5 fruit fly cellular contexts compared by ENCODE assay signal in the genomic region with DNA sequence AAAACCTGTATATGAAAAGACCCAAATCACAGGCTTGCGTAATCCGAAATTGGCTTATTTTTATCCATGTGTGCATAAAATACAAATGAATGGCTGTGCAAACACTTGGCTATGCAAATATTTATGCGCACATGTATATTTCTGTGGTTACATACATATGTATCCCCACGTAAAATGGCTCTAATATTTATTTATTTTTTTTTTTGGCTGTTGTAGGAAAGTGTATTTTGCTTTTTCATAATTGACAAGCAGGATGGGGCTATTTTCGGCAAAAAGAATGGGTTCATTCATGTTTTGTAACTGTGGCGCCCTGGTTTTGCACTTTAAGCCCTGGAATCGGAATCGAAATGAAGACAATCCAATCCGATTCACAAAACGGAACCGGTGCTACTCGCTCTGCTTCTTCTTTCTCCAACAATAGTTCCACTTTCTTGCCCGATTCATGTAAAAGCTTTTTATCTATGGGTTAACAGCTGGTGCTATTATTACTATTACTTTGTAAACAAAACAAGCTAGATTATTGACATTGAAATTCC.
TF ChIP-seq lines count a peak whose summit lies in the region.

No protein-coding gene starts in this region.

TF ChIP-seq in whole organism, adult, 20 proteins besides CTCF, POLR2A, EP300 and RAD21 (continued from another document):
- TF ChIP-seq CG5204 (GFP tag; optimal IDR thresholded peaks at IDR 0.05; lab: Kevin White, UChicago) (peak; percentile 70), Hr96 (GFP tag; optimal IDR thresholded peaks at IDR 0.05; lab: Kevin White, UChicago) (no peak), kay (GFP tag; lab: Kevin White, UChicago; ENCODE audit: borderline replicate concordance) (peak; percentile 47)

TF ChIP-seq in whole organism, embryonic, 481 proteins besides CTCF, POLR2A, EP300 and RAD21 (continued from another document and continues in another):
- no peak for TF ChIP-seq Taf1 (GFP tag; IDR thresholded peaks at IDR 0.05; lab: Robert Waterston, UW)
- TF ChIP-seq ro (GFP tag; IDR thresholded peaks at IDR 0.05; lab: Robert Waterston, UW): 0 out of 2 replicates have a peak, but pooled peaks have one; percentile 8
- TF ChIP-seq HmgZ (tag; optimal IDR thresholded peaks at IDR 0.05; lab: Kevin White, UChicago): peak; percentile 53
- TF ChIP-seq eyg (GFP tag; optimal IDR thresholded peaks at IDR 0.05; lab: Kevin White, UChicago): peak; percentile 52
- TF ChIP-seq CG7786 (GFP tag; optimal IDR thresholded peaks at IDR 0.05; lab: Kevin White, UChicago): peak; percentile 66
- TF ChIP-seq Dad (GFP tag; optimal IDR thresholded peaks at IDR 0.05; lab: Kevin White, UChicago): peak; percentile 75
- TF ChIP-seq HLH4C (GFP tag; IDR thresholded peaks at IDR 0.05; lab: Robert Waterston, UW; ENCODE audit: partially characterized antibody): no peak
- peak; percentile 12 for TF ChIP-seq MTF-1 (GFP tag; optimal IDR thresholded peaks at IDR 0.05; lab: Kevin White, UChicago; ENCODE audit: borderline replicate concordance)
- TF ChIP-seq CG9817 (tag; optimal IDR thresholded peaks at IDR 0.05; lab: Kevin White, UChicago): no peak
- peak; percentile 59 for TF ChIP-seq cwo (GFP tag; optimal IDR thresholded peaks at IDR 0.05; lab: Kevin White, UChicago)
- peak; percentile 52 for TF ChIP-seq trh (GFP tag; optimal IDR thresholded peaks at IDR 0.05; lab: Kevin White, UChicago)
- TF ChIP-seq GATAe (GFP tag; conservative IDR thresholded peaks at IDR 0.05; lab: Robert Waterston, UW): no peak
- peak; percentile 64 for TF ChIP-seq Bteb2 (GFP tag; optimal IDR thresholded peaks at IDR 0.05; lab: Kevin White, UChicago)
- TF ChIP-seq CG11456 (GFP tag; IDR thresholded peaks at IDR 0.05; lab: Robert Waterston, UW): peak; percentile 77; the same call in 2 of the 3 replicates
- peak; percentile 86 for TF ChIP-seq slbo (GFP tag; IDR thresholded peaks at IDR 0.05; lab: Robert Waterston, UW)
- peak; percentile 33 to 53 for TF ChIP-seq chif (GFP tag; optimal IDR thresholded peaks at IDR 0.05; lab: Kevin White, UChicago)
- TF ChIP-seq CG17186 (GFP tag; optimal IDR thresholded peaks at IDR 0.05; lab: Kevin White, UChicago): no peak
- peak; percentile 12 for TF ChIP-seq CG17802 (tag; optimal IDR thresholded peaks at IDR 0.05; lab: Kevin White, UChicago)
- TF ChIP-seq pho (GFP tag; optimal IDR thresholded peaks at IDR 0.05; lab: Kevin White, UChicago): peak; percentile 77
- TF ChIP-seq esg (GFP tag; conservative IDR thresholded peaks at IDR 0.05; lab: Robert Waterston, UW): peak; percentile 71
- TF ChIP-seq bowl (GFP tag; IDR thresholded peaks at IDR 0.05; lab: Robert Waterston, UW): 0 out of 2 replicates have a peak, but pooled peaks have one; percentile 46
- no peak for TF ChIP-seq fd102C (GFP tag; optimal IDR thresholded peaks at IDR 0.05; lab: Kevin White, UChicago)
- peak; percentile 37 for TF ChIP-seq Dref (GFP tag; IDR thresholded peaks at IDR 0.05; lab: Robert Waterston, UW)
- peak; percentile 41; the same call in 1 of the 3 replicates for TF ChIP-seq CG6175 (GFP tag; IDR thresholded peaks at IDR 0.05; lab: Robert Waterston, UW)
- TF ChIP-seq unpg (GFP tag; optimal IDR thresholded peaks at IDR 0.05; lab: Kevin White, UChicago): peak; percentile 70
- peak; percentile 21 for TF ChIP-seq CG10979 (tag; optimal IDR thresholded peaks at IDR 0.05; lab: Kevin White, UChicago)
- TF ChIP-seq mld (GFP tag; IDR thresholded peaks at IDR 0.05; lab: Robert Waterston, UW; ENCODE audit: partially characterized antibody): no peak
- peak; percentile 61; the same call in 1 of the 2 replicates for TF ChIP-seq CG31224 (GFP tag; IDR thresholded peaks at IDR 0.05; lab: Robert Waterston, UW)

TF ChIP-seq in whole organism, prepupa, 60 proteins besides CTCF, POLR2A, EP300 and RAD21 (continued from another document and continues in another):
- TF ChIP-seq CG32006 (GFP tag; optimal IDR thresholded peaks at IDR 0.05; lab: Kevin White, UChicago): peak; percentile 81
- TF ChIP-seq CG31627 (GFP tag; optimal IDR thresholded peaks at IDR 0.05; lab: Kevin White, UChicago): peak; percentile 75
- peak; percentile 80 for TF ChIP-seq achi (GFP tag; optimal IDR thresholded peaks at IDR 0.05; lab: Kevin White, UChicago)
- peak; percentile 59 for TF ChIP-seq fkh (GFP tag; optimal IDR thresholded peaks at IDR 0.05; lab: Kevin White, UChicago)
- peak; percentile 74 for TF ChIP-seq Hr4 (GFP tag; optimal IDR thresholded peaks at IDR 0.05; lab: Kevin White, UChicago)
- TF ChIP-seq CG4318 (GFP tag; optimal IDR thresholded peaks at IDR 0.05; lab: Kevin White, UChicago): peak; percentile 68
- peak; percentile 86 for TF ChIP-seq CG6163 (GFP tag; IDR thresholded peaks at IDR 0.05; lab: Robert Waterston, UW)
- TF ChIP-seq CG8632 (GFP tag; optimal IDR thresholded peaks at IDR 0.05; lab: Kevin White, UChicago): peak; percentile 76
- TF ChIP-seq dac (GFP tag; optimal IDR thresholded peaks at IDR 0.05; lab: Kevin White, UChicago): peak; percentile 69
- TF ChIP-seq CG6808 (GFP tag; optimal IDR thresholded peaks at IDR 0.05; lab: Kevin White, UChicago): peak; percentile 39
- no peak for TF ChIP-seq CG9139 (GFP tag; optimal IDR thresholded peaks at IDR 0.05; lab: Kevin White, UChicago)
- peak; percentile 80 for TF ChIP-seq Sox102F (GFP tag; optimal IDR thresholded peaks at IDR 0.05; lab: Kevin White, UChicago)
- TF ChIP-seq net (GFP tag; optimal IDR thresholded peaks at IDR 0.05; lab: Kevin White, UChicago): peak; percentile 84
- TF ChIP-seq dsx (GFP tag; optimal IDR thresholded peaks at IDR 0.05; lab: Kevin White, UChicago; ENCODE audit: poor library complexity, severe bottlenecking): peak; percentile 62
- TF ChIP-seq CG1621 (tag; optimal IDR thresholded peaks at IDR 0.05; lab: Kevin White, UChicago): no peak
- peak; percentile 51 for TF ChIP-seq CG16779 (tag; optimal IDR thresholded peaks at IDR 0.05; lab: Kevin White, UChicago)
- TF ChIP-seq Ets96B (tag; optimal IDR thresholded peaks at IDR 0.05; lab: Kevin White, UChicago): peak; percentile 48
- no peak for TF ChIP-seq Hr38 (GFP tag; optimal IDR thresholded peaks at IDR 0.05; lab: Kevin White, UChicago)
- TF ChIP-seq Sox15 (GFP tag; optimal IDR thresholded peaks at IDR 0.05; lab: Kevin White, UChicago): peak; percentile 64
- peak; percentile 67 for TF ChIP-seq vri (GFP tag; optimal IDR thresholded peaks at IDR 0.05; lab: Kevin White, UChicago)
- peak; percentile 79 for TF ChIP-seq Met (GFP tag; optimal IDR thresholded peaks at IDR 0.05; lab: Kevin White, UChicago)
- TF ChIP-seq CG11902 (GFP tag; optimal IDR thresholded peaks at IDR 0.05; lab: Kevin White, UChicago): peak; percentile 45
- peak; percentile 78 for TF ChIP-seq Gug (GFP tag; IDR thresholded peaks at IDR 0.05; lab: Robert Waterston, UW)
- TF ChIP-seq pdm3 (GFP tag; optimal IDR thresholded peaks at IDR 0.05; lab: Kevin White, UChicago): peak; percentile 84
- TF ChIP-seq Ets21C (GFP tag; optimal IDR thresholded peaks at IDR 0.05; lab: Kevin White, UChicago): peak; percentile 70
- TF ChIP-seq svp (GFP tag; lab: Kevin White, UChicago): peak; percentile 86
- TF ChIP-seq spab (GFP tag; optimal IDR thresholded peaks at IDR 0.05; lab: Kevin White, UChicago): peak; percentile 31
- TF ChIP-seq ss (GFP tag; optimal IDR thresholded peaks at IDR 0.05; lab: Kevin White, UChicago): peak; percentile 25 to 62
- TF ChIP-seq lz (GFP tag; optimal IDR thresholded peaks at IDR 0.05; lab: Kevin White, UChicago): peak; percentile 77
- TF ChIP-seq cyc (GFP tag; optimal IDR thresholded peaks at IDR 0.05; lab: Kevin White, UChicago): peak; percentile 71
- peak; percentile 73 for TF ChIP-seq Smox (GFP tag; optimal IDR thresholded peaks at IDR 0.05; lab: Kevin White, UChicago)

TF ChIP-seq in whole organism, pupa, 21 proteins besides CTCF, POLR2A, EP300 and RAD21 (continued from another document):
- peak; percentile 46 for TF ChIP-seq CG34367 (tag; optimal IDR thresholded peaks at IDR 0.05; lab: Kevin White, UChicago)
- TF ChIP-seq CG14655 (GFP tag; optimal IDR thresholded peaks at IDR 0.05; lab: Kevin White, UChicago): no peak

TF ChIP-seq in whole organism, wandering third instar larva, 38 proteins besides CTCF, POLR2A, EP300 and RAD21 (continued from another document):
- TF ChIP-seq Sp1 (GFP tag; optimal IDR thresholded peaks at IDR 0.05; lab: Kevin White, UChicago) (peak; percentile 64), GATAd (GFP tag; optimal IDR thresholded peaks at IDR 0.05; lab: Kevin White, UChicago) (no peak), CG32264 (GFP tag; optimal IDR thresholded peaks at IDR 0.05; lab: Kevin White, UChicago) (no peak), Hr78 (GFP tag; optimal IDR thresholded peaks at IDR 0.05; lab: Kevin White, UChicago) (no peak), Rel (GFP tag; optimal IDR thresholded peaks at IDR 0.05; lab: Kevin White, UChicago) (no peak), Rel (tag; optimal IDR thresholded peaks at IDR 0.05; lab: Kevin White, UChicago) (no peak), HLH106 (tag; optimal IDR thresholded peaks at IDR 0.05; lab: Kevin White, UChicago) (peak; percentile 62), sv (GFP tag; optimal IDR thresholded peaks at IDR 0.05; lab: Kevin White, UChicago) (peak; percentile 31), Abd-B (GFP tag; optimal IDR thresholded peaks at IDR 0.05; lab: Kevin White, UChicago) (no peak), dsf (GFP tag; optimal IDR thresholded peaks at IDR 0.05; lab: Kevin White, UChicago; ENCODE audit: borderline replicate concordance) (no peak), tai (GFP tag; optimal IDR thresholded peaks at IDR 0.05; lab: Kevin White, UChicago) (peak; percentile 2), woc (GFP tag; optimal IDR thresholded peaks at IDR 0.05; lab: Kevin White, UChicago) (peak; percentile 30), pan (optimal IDR thresholded peaks at IDR 0.05; lab: Kevin White, UChicago) (no peak), Hr83 (GFP tag; optimal IDR thresholded peaks at IDR 0.05; lab: Kevin White, UChicago; ENCODE audit: poor library complexity, severe bottlenecking) (peak; percentile 69), Vsx2 (GFP tag; optimal IDR thresholded peaks at IDR 0.05; lab: Kevin White, UChicago; ENCODE audit: partially characterized antibody) (no peak), Hnf4 (GFP tag; optimal IDR thresholded peaks at IDR 0.05; lab: Kevin White, UChicago) (peak; percentile 72), rgr (GFP tag; optimal IDR thresholded peaks at IDR 0.05; lab: Kevin White, UChicago) (peak; percentile 82), usp (GFP tag; optimal IDR thresholded peaks at IDR 0.05; lab: Kevin White, UChicago) (no peak)
